Fruit fly (Drosophila melanogaster): ENCODE data around the gene CG1638.

The CG1638 gene

DNA sequence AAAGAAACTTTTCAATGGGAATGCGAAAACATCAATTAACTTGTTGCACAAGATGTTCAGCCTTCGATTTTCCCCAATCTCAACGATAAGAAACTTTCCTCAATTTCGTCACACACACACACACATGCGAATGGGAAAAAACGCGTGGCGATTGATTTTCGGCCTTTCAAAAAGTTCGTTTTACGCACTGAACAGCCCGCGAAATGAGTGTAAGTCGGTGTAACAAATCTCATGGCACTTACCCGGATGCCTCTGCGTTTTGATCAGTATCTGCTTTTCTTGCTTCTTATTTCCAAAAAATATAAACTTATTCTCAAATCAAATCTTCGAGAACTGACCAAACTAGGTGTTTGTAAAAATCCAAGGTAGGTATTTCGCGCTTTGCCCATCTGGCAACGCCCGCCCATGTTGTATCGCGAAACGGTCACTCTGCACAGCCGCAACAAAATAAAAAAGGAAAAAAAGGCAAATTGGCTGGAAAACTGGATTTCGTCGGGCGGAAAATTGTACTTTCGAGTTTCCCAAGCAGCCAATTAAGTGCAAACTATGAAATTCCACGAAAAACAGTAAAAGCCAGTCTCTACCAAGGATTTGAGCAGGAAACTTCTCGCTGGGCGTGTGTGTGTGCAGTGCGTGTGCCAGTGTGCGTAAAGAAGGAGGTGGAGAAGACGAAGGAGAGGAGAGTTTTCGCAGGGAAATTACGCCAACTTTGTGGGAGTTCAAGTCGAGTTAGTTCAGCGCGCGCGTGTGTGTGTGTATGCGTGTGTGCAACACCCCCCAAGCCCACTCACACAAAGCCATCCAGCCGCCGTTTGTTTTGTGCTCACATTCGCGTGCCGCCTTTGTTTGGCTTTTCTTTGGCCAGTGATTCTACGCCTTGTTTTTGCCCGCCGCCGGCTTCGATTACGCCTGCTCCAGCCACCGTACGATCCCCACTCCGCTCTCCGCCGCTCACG is 20.5 kb downstream of the CG1638 start, which contains the start of gene Med:
Med (plus strand) TSS at position 408 of the 956 bp plus-strand sequence.
- no peak for TF ChIP-seq noc (tag; optimal IDR thresholded peaks at IDR 0.05)

DNA sequence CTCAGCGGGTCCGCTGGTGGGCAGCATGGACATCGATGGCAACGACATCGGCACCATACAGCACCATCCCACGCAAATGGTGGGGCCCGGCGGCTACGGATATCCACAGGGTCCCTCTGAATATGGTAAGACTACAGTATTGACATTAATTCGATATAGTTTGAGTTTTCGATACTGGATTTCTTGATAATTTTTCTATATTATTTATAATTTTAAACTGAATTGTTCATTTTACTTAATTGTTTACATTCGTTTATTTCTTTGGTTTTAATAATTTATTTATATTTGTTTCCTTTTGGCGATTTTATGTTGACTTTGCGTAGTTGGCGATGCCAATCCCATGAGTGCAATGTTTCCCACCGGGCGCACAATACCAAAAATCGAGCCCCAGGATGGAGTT is 22.2 kb downstream of the CG1638 start, which contains the start of gene CycG:
CycG (minus strand) TSS at position 101 of the 400 bp plus-strand sequence.
- TF ChIP-seq noc (tag; optimal IDR thresholded peaks at IDR 0.05) = no peak

DNA sequence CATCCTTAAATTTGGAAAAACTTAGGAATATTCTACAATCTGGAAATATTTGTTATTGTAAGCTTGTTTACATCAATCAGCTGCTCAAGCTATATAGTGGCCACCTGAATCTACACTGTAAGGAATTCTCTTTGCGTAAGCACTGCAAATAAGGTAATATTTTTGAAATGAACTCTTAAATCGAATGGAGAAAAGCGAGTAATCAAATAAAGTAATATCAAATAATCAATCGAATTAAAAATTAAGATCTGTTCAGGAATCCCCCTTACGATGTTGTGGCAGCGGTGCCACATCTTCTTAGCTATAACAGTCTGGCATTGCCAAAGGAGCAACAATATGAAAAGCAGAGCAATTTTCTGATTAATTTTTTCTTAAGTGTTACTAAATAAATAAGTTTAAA is 25.6 kb downstream of the CG1638 start, which contains the start of the genes Mnat9 and CG1792:
Mnat9 (minus strand) TSS at position 160 of the 400 bp plus-strand sequence.
CG1792 (plus strand) TSS at position 303 of the 400 bp plus-strand sequence.
- peak; percentile 96 for TF ChIP-seq noc (tag; optimal IDR thresholded peaks at IDR 0.05)

DNA sequence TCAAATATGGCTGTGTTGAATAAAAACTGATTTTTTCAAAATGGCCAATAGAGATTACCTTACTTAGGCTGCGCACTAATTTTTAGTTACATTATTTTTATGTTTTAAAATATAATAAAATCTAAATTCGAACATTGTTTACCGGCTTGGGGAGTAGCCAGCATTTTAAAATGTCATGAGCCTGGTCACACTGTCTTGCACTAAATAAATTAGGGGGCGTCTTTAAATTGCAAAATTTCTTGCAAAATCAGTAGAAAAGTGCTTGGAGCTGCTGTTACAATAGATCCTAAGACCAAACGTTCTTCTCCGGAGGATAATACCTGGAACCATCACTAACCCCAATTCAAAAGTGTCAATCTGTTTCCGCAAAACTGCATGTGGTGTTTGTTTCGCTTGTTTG is 27.4 kb downstream of the CG1638 start, which contains the start of gene pasha:
pasha (plus strand) TSS at position 177 of the 400 bp plus-strand sequence.
- TF ChIP-seq noc (tag; optimal IDR thresholded peaks at IDR 0.05) = no peak

DNA sequence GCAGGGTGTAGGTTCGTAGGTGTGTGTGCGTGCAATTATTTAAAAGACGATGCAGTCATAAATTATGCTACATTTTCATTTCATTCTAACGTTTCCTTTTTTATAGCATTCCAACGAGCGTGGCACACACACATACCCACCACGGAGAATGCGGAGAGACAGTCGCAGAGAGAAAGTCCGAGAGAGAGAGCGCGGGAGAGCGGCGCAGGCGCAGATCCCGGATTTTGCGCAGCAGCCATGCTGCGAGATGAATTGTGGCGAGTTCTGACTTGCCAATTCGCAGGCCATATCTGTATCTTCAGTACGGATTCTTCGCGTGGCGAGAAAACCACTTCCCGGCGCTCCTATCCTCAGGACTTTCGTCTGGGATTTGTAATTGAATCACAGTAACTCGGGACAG is 31.4 kb downstream of the CG1638 start, which contains the start of gene kek6:
kek6 (plus strand) TSS at position 323 of the 400 bp plus-strand sequence.
- no peak for TF ChIP-seq noc (tag; optimal IDR thresholded peaks at IDR 0.05)

DNA sequence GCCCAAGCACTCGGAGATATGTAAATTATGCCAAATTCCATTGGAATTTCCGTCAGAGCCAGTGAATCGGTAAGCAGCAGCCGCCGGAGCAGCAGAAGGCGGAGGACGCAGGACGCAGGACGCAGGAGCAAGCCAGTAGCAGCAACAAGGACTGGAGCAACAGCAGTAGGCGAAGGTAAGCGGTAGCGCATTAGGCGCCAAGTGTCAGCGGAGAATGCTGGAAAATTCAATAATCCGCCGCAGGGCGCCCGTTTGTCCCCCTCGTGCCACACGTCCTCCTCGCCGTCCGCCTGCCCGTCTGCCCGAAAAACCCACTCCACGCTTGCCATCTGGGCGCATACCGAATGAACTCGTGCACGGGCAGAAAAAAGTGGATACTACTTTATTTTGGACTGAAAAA is 32.3 kb downstream of the CG1638 start:
- TF ChIP-seq noc (tag; optimal IDR thresholded peaks at IDR 0.05) = no peak

DNA sequence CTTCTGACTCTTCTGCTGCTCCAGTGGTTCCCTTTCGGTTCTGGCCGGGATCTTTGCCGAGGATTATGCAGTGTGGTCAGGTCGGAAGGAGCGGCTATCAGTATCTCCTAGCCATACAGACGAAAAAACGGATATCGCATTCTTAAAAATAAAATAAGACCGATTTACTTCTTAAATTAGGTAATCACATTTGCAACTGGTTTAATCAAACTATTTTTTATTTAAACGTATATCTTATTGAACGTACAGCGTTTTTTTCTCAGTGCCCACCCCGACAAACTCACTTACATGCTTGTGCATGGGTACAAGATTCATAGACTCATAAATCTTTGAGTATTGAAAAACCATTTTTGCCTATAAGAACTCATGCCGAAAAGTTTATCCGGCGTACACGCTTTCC is 35.9 kb downstream of the CG1638 start:
- no peak for TF ChIP-seq noc (tag; optimal IDR thresholded peaks at IDR 0.05)

DNA sequence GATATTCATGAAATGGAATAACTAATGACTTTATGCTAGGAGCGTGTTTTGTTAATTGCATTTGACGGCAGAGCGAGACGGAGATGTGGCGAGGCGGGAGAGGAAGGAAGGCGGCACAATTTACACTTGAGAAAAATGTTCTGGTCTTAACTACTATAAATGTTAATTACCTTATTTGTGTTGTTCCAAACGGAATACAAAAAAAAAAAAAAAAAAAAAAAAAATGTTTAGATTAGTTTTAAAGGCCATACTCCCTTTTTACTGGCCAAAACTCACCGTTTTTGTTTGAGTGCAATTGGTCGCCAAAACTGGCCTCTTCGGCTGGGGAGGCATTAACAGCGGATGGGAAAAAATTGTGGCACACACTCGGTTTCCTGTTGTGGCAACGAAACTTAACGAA is 36.8 kb downstream of the CG1638 start:
- TF ChIP-seq noc (tag; optimal IDR thresholded peaks at IDR 0.05) = no peak

DNA sequence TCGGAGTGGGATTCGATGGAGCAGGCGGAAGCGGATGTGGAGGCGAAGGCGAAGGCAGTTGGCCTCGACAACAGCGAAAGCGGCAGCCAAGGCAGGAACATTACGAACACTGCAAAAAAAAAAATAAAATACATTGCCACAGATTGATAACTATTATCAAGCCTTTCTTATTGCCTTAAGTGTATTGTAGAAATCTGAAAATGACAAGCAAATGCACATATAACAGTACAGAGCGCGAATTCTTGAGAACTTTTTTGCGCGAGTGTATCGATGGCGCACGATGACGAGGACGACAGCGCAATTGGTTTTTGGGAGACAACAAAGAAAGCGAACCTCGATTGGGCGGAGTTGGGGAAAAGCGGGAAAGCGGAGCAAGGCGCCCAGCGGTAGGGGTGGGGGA is 40.0 kb downstream of the CG1638 start:
- TF ChIP-seq noc (tag; optimal IDR thresholded peaks at IDR 0.05) = no peak

DNA sequence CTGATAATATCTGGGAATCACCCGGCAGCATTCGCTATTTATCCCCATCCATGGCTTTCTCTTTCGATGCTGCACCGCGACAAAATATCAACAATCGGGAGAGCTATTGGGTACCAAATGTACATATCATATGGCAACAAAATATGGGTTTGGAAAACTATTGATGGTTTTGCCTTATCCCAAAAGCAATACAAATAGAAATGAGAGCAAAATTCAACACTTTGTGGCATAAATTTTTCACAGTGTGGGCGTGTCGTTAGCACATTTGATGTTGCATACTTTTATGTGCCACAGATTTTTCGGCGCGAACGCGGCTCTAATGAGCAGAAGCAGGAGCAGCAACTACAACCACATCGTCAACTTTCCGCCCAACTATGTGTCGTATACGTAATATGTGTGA is 41.9 kb downstream of the CG1638 start:
- TF ChIP-seq noc (tag; optimal IDR thresholded peaks at IDR 0.05) = no peak

DNA sequence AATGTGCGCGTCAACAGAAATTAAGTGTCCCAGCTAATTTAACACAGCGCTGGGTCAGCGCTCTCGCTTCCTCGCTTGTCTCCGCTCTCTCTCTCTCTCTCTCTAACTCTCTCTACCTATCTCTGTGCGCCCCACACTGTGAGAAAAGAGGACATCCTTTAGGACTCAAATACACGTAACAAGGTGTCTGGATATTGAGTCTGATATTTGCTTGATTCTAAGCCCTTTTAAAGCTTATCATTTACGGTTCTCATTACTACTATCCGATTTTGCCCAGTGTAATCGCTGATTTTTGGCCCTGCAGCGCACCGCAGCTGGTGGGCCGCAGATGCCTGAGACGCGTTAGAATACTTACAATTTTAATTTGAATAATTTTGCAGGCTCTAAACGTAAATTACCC is 46.1 kb downstream of the CG1638 start:
- TF ChIP-seq noc (tag; optimal IDR thresholded peaks at IDR 0.05) = no peak
